ENCODE assay signal across 4 worm cellular contexts in the genomic region with DNA sequence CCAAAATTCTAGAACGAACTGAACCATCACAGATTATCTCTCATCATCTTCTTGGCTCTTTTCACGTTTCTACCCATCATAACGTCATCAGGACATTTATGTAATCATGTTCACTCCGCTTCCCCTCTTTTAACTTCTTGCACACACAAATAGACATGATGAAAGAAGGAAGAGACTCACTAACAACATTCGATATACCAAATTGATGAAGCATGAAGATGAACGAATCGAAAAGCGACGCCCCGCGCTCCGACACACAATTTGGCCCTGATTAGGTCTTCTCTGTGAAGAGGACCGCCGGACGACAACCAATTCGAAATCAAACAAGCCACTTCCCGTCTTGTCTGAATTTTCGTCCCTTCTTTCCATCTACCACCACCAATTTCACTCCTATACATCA.
TF ChIP-seq lines count a peak whose summit lies in the region.

No protein-coding gene starts in this region.

TF ChIP-seq in whole organism, L1 larva, 84 proteins besides CTCF, POLR2A, EP300 and RAD21:
- TF ChIP-seq isw-1 (GFP tag; IDR thresholded peaks at IDR 0.05; lab: Robert Waterston, UW), result no peak
- TF ChIP-seq hlh-4 (tag; optimal IDR thresholded peaks at IDR 0.05; lab: Kevin White, UChicago), result no peak
- TF ChIP-seq lin-14 (GFP tag; optimal IDR thresholded peaks at IDR 0.05; lab: Kevin White, UChicago), result peak; percentile 52
- no peak for TF ChIP-seq nhr-71 (tag; optimal IDR thresholded peaks at IDR 0.05; lab: Kevin White, UChicago)
- TF ChIP-seq nhr-12 (tag; optimal IDR thresholded peaks at IDR 0.05; lab: Kevin White, UChicago), result no peak
- no peak for TF ChIP-seq vab-15 (tag; optimal IDR thresholded peaks at IDR 0.05; lab: Kevin White, UChicago)
- no peak for TF ChIP-seq fos-1 (tag; optimal IDR thresholded peaks at IDR 0.05; lab: Kevin White, UChicago)
- TF ChIP-seq unc-130 (tag; optimal IDR thresholded peaks at IDR 0.05; lab: Kevin White, UChicago), result no peak

TF ChIP-seq in whole organism, L4 larva, 104 proteins besides CTCF, POLR2A, EP300 and RAD21:
- TF ChIP-seq cey-2 (tag; optimal IDR thresholded peaks at IDR 0.05; lab: Kevin White, UChicago; ENCODE audit: borderline replicate concordance, insufficient read depth) (no peak), jun-1 (tag; optimal IDR thresholded peaks at IDR 0.05; lab: Kevin White, UChicago) (no peak), dmd-8 (GFP tag; IDR thresholded peaks at IDR 0.05; lab: Robert Waterston, UW) (no peak), F49E8.2 (tag; optimal IDR thresholded peaks at IDR 0.05; lab: Kevin White, UChicago; ENCODE audit: borderline replicate concordance) (no peak), ces-1 (GFP tag; optimal IDR thresholded peaks at IDR 0.05; lab: Kevin White, UChicago) (peak; percentile 48), fkh-10 (GFP tag; optimal IDR thresholded peaks at IDR 0.05; lab: Kevin White, UChicago) (no peak), pqm-1 (tag; optimal IDR thresholded peaks at IDR 0.05; lab: Kevin White, UChicago) (no peak), Y105C5A.15 (GFP tag; IDR thresholded peaks at IDR 0.05; lab: Robert Waterston, UW) (no peak)

TF ChIP-seq in whole organism, late embryonic, 69 proteins besides CTCF, POLR2A, EP300 and RAD21:
- TF ChIP-seq fax-1 (tag; optimal IDR thresholded peaks at IDR 0.05; lab: Kevin White, UChicago) (no peak), lim-6 (tag; optimal IDR thresholded peaks at IDR 0.05; lab: Kevin White, UChicago) (no peak), C08G9.2 (tag; optimal IDR thresholded peaks at IDR 0.05; lab: Kevin White, UChicago) (no peak), unc-42 (tag; optimal IDR thresholded peaks at IDR 0.05; lab: Kevin White, UChicago) (peak; percentile 67)

TF ChIP-seq in whole organism, mixed stage, embryonic, 35 proteins besides CTCF, POLR2A, EP300 and RAD21:
- TF ChIP-seq ces-1 (GFP tag; optimal IDR thresholded peaks at IDR 0.05; lab: Kevin White, UChicago) (peak; percentile 94), sem-2 (GFP tag; optimal IDR thresholded peaks at IDR 0.05; lab: Kevin White, UChicago) (no peak)
TF ChIP-seq in whole organism, mixed stage, embryonic: peak in this region for 1.
